Worm (Caenorhabditis elegans): ENCODE results near the gene vig-1.
A peak's percentile ranks its signal among the peaks of the same experiment; 100 is the strongest.
"Not testable (repeated sequence)": the region's sequence is repeated elsewhere in the genome, so short reads cannot be mapped to it uniquely, and the experiment has no call there.

vig-1 gene

DNA sequence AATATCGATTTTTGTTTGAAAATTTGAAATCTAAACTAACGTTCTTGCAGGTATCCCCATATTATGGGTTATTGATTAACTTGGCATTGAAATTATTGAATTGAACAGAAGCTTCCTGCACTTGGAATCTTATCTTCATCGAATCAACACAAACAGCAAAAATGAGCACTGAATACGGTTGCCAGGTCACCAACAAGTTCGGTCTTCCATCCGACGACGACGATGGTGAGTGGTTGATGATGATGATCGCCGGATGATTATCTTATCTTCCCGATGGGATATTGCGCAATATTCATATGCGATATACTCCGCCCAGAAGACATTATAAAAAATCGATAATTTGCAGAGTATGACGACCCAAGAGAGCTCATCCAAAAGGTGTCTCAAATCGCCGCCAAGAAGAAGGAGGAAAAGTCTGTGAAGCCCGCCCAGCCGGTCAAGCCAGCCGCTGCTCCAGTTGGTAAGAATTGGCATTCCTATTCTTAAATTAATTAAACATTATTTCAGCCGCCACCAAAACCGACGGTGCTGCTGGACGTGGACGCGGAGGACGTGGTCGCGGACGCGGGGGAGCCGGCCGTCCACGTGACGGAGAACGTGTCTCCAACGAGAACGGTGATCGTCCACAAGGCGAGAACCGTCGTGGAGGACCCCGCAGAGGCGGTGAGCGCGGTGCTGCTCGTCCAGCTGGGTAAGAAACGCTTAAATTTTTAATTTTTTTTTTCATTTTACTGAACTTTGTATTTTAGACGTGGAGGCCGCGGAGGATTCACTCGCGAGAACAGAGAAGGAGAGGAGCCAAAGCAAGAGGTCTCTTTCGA, at the start of gene vig-1:
Gene vig-1, plus strand, starts transcription at position 51 of the 821 bp plus-strand sequence.
- TF ChIP-seq ceh-48 (tag; optimal IDR thresholded peaks at IDR 0.05) (peak; percentile 0), elt-2 (tag; optimal IDR thresholded peaks at IDR 0.05) (peak; percentile 29), F13H6.1 (tag; optimal IDR thresholded peaks at IDR 0.05) (no peak), T23F11.4 (GFP tag; optimal IDR thresholded peaks at IDR 0.05) (no peak)

- TF ChIP-seq hlh-13 (GFP tag; optimal IDR thresholded peaks at IDR 0.05) (no peak), che-1 (tag; optimal IDR thresholded peaks at IDR 0.05) (no peak), lim-6 (tag; optimal IDR thresholded peaks at IDR 0.05) (no peak), sox-4 (tag; optimal IDR thresholded peaks at IDR 0.05) (no peak), ceh-48 (tag; optimal IDR thresholded peaks at IDR 0.05) (no peak)
These were observed 49.0 kb upstream of the vig-1 start, which contains the start of gene srw-66 for ce11 chrII:1271814-1272213. Gene srw-66 (minus strand): TSS chrII:1271914.

ce11 chrII:1275439-1275838, 45.4 kb upstream of the vig-1 start, which contains the start of gene Y57G7A.5:
Gene Y57G7A.5 (minus strand): TSS chrII:1275539.
- TF ChIP-seq madf-2 (tag; optimal IDR thresholded peaks at IDR 0.05), result no peak
- no peak for TF ChIP-seq ama-1 (optimal IDR thresholded peaks at IDR 0.05)
- TF ChIP-seq lim-6 (tag; optimal IDR thresholded peaks at IDR 0.05), result no peak
- no peak for TF ChIP-seq nhr-232 (tag; optimal IDR thresholded peaks at IDR 0.05)
- no peak for TF ChIP-seq npax-4 (tag; optimal IDR thresholded peaks at IDR 0.05)
- no peak for TF ChIP-seq pat-9 (tag; optimal IDR thresholded peaks at IDR 0.05)
- TF ChIP-seq unc-42 (tag; optimal IDR thresholded peaks at IDR 0.05), result no peak
- TF ChIP-seq nfya-1 (tag; optimal IDR thresholded peaks at IDR 0.05), result no peak
- no peak for TF ChIP-seq ceh-19 (GFP tag; optimal IDR thresholded peaks at IDR 0.05)
- no peak for TF ChIP-seq F13H6.1 (tag; optimal IDR thresholded peaks at IDR 0.05)

DNA sequence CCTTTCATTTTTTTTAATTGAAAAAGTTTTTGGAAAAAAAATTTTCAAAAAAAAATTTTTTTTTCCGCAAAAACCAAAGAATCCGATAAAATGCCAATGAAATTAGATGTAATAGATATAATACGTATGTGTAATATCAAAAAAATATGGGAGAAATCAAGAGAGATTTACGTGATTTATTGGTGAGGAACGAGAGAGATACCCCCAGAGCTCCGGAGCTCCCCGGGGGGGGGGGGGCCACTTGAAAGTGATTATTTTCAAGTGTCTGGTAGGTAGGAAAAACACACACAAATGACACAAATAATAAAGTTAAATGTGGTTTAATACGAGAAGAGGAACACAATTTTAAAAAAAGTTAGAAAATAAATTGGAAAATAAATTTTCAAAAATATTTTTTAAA, 44.1 kb upstream of the vig-1 start, which contains the start of gene Y57G7A.11:
Gene Y57G7A.11, minus strand, starts transcription at position 101 of the 400 bp plus-strand sequence.
- TF ChIP-seq unc-55 (GFP tag; optimal IDR thresholded peaks at IDR 0.05), result no peak

DNA sequence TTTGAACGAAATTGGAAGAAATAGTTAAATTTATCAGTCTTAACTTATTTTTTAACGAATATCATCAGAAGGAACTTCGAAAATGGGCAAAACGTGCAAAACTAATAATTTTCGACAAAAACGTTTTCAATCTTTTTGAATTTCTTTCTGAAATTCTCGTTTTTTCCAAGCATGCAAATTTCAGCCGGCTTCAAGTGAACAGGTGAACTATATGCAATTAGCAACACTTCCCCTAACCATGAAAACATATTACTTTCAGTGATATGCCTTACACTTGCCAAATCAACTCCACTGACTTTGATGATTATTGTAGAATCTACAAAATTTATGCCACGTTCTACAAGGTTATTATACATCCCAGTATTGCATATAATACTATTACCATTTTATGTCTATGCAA, 42.5 kb upstream of the vig-1 start, which contains the start of gene srz-63:
Gene srz-63, plus strand, starts transcription at position 301 of the 400 bp plus-strand sequence.
- not testable (repeated sequence) for TF ChIP-seq eyg-1, fax-1, hlh-15 (tag; optimal IDR thresholded peaks at IDR 0.05)

ce11 chrII:1284985-1285384, 35.9 kb upstream of the vig-1 start:
- no peak for TF ChIP-seq fkh-6 (tag; optimal IDR thresholded peaks at IDR 0.05)
- no peak for TF ChIP-seq ztf-16 (tag; optimal IDR thresholded peaks at IDR 0.05)
- TF ChIP-seq F13H6.1 (tag; optimal IDR thresholded peaks at IDR 0.05), result no peak
- no peak for TF ChIP-seq ceh-2 (tag; optimal IDR thresholded peaks at IDR 0.05)
- TF ChIP-seq dve-1 (tag; optimal IDR thresholded peaks at IDR 0.05), result no peak
- TF ChIP-seq elt-2 (tag; optimal IDR thresholded peaks at IDR 0.05), result no peak
- no peak for TF ChIP-seq zip-5 (tag; optimal IDR thresholded peaks at IDR 0.05)
- TF ChIP-seq dmd-4 (tag; optimal IDR thresholded peaks at IDR 0.05; ENCODE audit: borderline replicate concordance), result no peak
- no peak for TF ChIP-seq pat-9 (tag; optimal IDR thresholded peaks at IDR 0.05)

DNA sequence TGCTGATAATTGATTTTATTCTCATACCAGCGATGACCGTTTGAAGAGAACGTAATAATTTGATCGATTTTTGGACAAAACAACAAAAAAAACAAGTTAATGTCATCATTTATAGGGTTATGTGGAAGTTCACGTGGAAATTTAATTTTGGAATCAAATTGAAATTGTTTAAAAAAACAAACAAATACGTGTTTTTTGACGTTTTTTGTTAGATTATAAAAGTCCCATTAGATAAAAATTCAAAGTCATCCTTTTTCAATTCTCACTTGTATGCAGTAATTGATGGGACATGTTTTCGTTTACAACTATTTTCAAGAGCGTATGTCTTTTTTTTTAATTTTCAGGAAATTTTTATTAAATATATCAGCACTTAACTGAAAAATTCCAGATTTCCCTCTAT, 35.3 kb upstream of the vig-1 start, which contains the start of the genes Y57G7A.6 and Y57G7A.3:
Gene Y57G7A.6, minus strand, starts transcription at position 101 of the 400 bp plus-strand sequence.
Gene Y57G7A.3, plus strand, starts transcription at position 269 of the 400 bp plus-strand sequence.
- TF ChIP-seq fax-1 (tag; optimal IDR thresholded peaks at IDR 0.05), result no peak
- no peak for TF ChIP-seq ceh-18 (tag; optimal IDR thresholded peaks at IDR 0.05)
- TF ChIP-seq T23F11.4 (GFP tag; optimal IDR thresholded peaks at IDR 0.05), result no peak
- TF ChIP-seq ceh-48 (tag; optimal IDR thresholded peaks at IDR 0.05), result no peak
- TF ChIP-seq ceh-24 (tag; optimal IDR thresholded peaks at IDR 0.05), result no peak
- TF ChIP-seq pqm-1 (tag; optimal IDR thresholded peaks at IDR 0.05), result no peak
- no peak for TF ChIP-seq C38D4.7 (GFP tag; optimal IDR thresholded peaks at IDR 0.05)
- no peak for TF ChIP-seq zip-5 (tag; optimal IDR thresholded peaks at IDR 0.05)
- no peak for TF ChIP-seq pag-3 (tag; optimal IDR thresholded peaks at IDR 0.05; ENCODE audit: borderline replicate concordance)
- TF ChIP-seq fkh-6 (tag; optimal IDR thresholded peaks at IDR 0.05), result no peak
- TF ChIP-seq ceh-34 (tag; optimal IDR thresholded peaks at IDR 0.05), result no peak
- no peak for TF ChIP-seq dmd-4 (tag; optimal IDR thresholded peaks at IDR 0.05; ENCODE audit: borderline replicate concordance)
- no peak for TF ChIP-seq nhr-11 (tag; optimal IDR thresholded peaks at IDR 0.05)
- no peak for TF ChIP-seq sdc-2 (tag; optimal IDR thresholded peaks at IDR 0.05)
- TF ChIP-seq elt-4 (tag; optimal IDR thresholded peaks at IDR 0.05), result no peak
